Worm (Caenorhabditis elegans) whole organism, midembryonic: ENCODE results near the gene erg-28.

Source experiments
- cog-1 ChIP-seq: sonication (generic microtip); optimal IDR thresholded peaks from 2 replicates; lab custom pipeline; 2016; ENCODE audit warnings: missing genetic modification characterization, missing compliant biosample characterization
- klf-2 ChIP-seq: fragments of 200-800 bp; sonication (Bioruptor generic); conservative IDR thresholded peaks from 2 replicates; pipeline ENCODE4 v1.3.6; 2022; ENCODE audit warnings: missing genetic modification reagents, missing genetic modification characterization, missing compliant biosample characterization
- ref-1 ChIP-seq: fragments of 200-800 bp; sonication (Bioruptor generic); conservative IDR thresholded peaks from 2 replicates; pipeline ENCODE4 v1.3.6; 2022; ENCODE audit warnings: missing genetic modification reagents, missing genetic modification characterization, missing compliant biosample characterization
- tab-1 ChIP-seq: fragments of 200-800 bp; sonication (Bioruptor generic); IDR thresholded peaks from 2 replicates; pipeline ENCODE4 v1.3.6; 2022; ENCODE audit warnings: missing genetic modification characterization, missing compliant biosample characterization
- ztf-29 ChIP-seq: fragments of 200-800 bp; sonication (Bioruptor generic); IDR thresholded peaks from 2 replicates; pipeline ENCODE4 v1.3.6; 2022; ENCODE audit warnings: missing genetic modification reagents, missing genetic modification characterization, missing compliant biosample characterization

- TF ChIP-seq cog-1 (tag; lab: Kevin White, UChicago) = no peak
- no peak for TF ChIP-seq klf-2 (GFP tag; lab: Robert Waterston, UW)
- TF ChIP-seq ref-1 (GFP tag; lab: Robert Waterston, UW) = no peak
- no peak for TF ChIP-seq ztf-29 (GFP tag; lab: Robert Waterston, UW)
- TF ChIP-seq tab-1 (GFP tag; lab: Robert Waterston, UW) = no peak
Observed at ce11 chrV:12601835-12602234, 5.4 kb upstream of the erg-28 start.
